Fruit fly (Drosophila melanogaster) whole organism, larva: ENCODE data around the gene CG3769.

ENCODE experiments used
- noc ChIP-seq: fragments of 200-800 bp; sonication (Bioruptor generic); optimal IDR thresholded peaks from 3 replicates; lab custom pipeline; 2019; ENCODE audit warnings: missing biosample characterization, mild to moderate bottlenecking, missing genetic modification characterization, moderate library complexity

The CG3769 gene

dm6 chr2L:9459372-9460091 lies 24.3 kb downstream of the CG3769 start:
- TF ChIP-seq noc (tag; lab: Kevin White, UChicago), result peak; percentile 32

- no peak for TF ChIP-seq noc (tag; lab: Kevin White, UChicago)
These were observed 24.9 kb downstream of the CG3769 start for dm6 chr2L:9460092-9460473.

- no peak for TF ChIP-seq noc (tag; lab: Kevin White, UChicago)
These were observed 29.4 kb downstream of the CG3769 start for dm6 chr2L:9464455-9465063.

dm6 chr2L:9467392-9467791 lies 32.2 kb downstream of the CG3769 start:
- TF ChIP-seq noc (tag; lab: Kevin White, UChicago), result no peak
